Fruit fly (Drosophila melanogaster): ENCODE results near the gene IA-2.

- TF ChIP-seq CG8478 (optimal IDR thresholded peaks at IDR 0.05): no peak
- no peak for TF ChIP-seq usp (GFP tag; optimal IDR thresholded peaks at IDR 0.05)
Measured at dm6 chr2L:1080802-1081464, 33.1 kb upstream of the IA-2 start, which contains the start of gene Atg4a.

Data from whole organism.